Worm (Caenorhabditis elegans): ENCODE measurements around the gene erl-1.
"Not testable (repeated sequence)": the region's sequence is repeated elsewhere in the genome, so short reads cannot be mapped to it uniquely, and the experiment has no call there.

erl-1 gene

ce11 chrIV:12307720-12308119 lies 20.0 kb downstream of the erl-1 start, which contains the start of gene oac-57:
Gene oac-57, minus strand, starts transcription at chrIV:12307820.
- TF ChIP-seq aly-1 (tag; optimal IDR thresholded peaks at IDR 0.05) (no peak), hmg-4 (GFP tag; optimal IDR thresholded peaks at IDR 0.05) (no peak), ets-7 (tag; optimal IDR thresholded peaks at IDR 0.05) (no peak), tbx-11 (GFP tag; IDR thresholded peaks at IDR 0.05) (no peak), pes-1 (GFP tag; IDR thresholded peaks at IDR 0.05) (no peak), sea-1 (GFP tag; conservative IDR thresholded peaks at IDR 0.05) (no peak), tra-4 (tag; optimal IDR thresholded peaks at IDR 0.05) (no peak)

- TF ChIP-seq sea-1 (GFP tag; conservative IDR thresholded peaks at IDR 0.05) (no peak), F13C5.2 (tag; optimal IDR thresholded peaks at IDR 0.05) (no peak), tbx-37 (GFP tag; conservative IDR thresholded peaks at IDR 0.05) (no peak), pes-1 (GFP tag; IDR thresholded peaks at IDR 0.05) (no peak), scrt-1 (GFP tag; IDR thresholded peaks at IDR 0.05) (no peak), ceh-36 (tag; optimal IDR thresholded peaks at IDR 0.05) (no peak), B0310.2 (tag; optimal IDR thresholded peaks at IDR 0.05) (no peak), ceh-13 (GFP tag; optimal IDR thresholded peaks at IDR 0.05) (no peak), hmg-4 (GFP tag; optimal IDR thresholded peaks at IDR 0.05) (no peak), flt-1 (GFP tag; IDR thresholded peaks at IDR 0.05) (no peak), ama-1 (optimal IDR thresholded peaks at IDR 0.05) (no peak), tra-4 (tag; optimal IDR thresholded peaks at IDR 0.05) (no peak)
Observed at ce11 chrIV:12311597-12311996, 23.9 kb downstream of the erl-1 start, which contains the start of gene oac-58. Gene oac-58, minus strand, starts transcription at chrIV:12311697.

DNA sequence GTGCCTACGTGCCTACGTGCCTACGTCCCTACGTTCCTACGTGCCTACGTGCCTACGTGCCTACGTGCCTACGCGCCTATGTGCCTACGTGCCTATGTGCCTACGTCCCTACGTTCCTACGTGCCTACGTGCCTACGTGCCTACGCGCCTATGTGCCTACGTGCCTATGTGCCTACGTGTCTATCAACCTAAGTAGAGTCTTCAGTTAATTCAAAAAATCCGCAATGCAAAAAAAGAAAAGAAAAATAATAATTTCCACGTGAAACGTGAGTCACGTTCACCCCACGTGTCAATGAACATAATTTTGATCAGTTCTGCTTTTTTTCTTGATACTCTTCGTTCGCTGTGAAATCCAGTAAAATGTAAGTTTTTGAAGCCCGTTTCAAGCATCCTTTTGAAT lies 39.2 kb downstream of the erl-1 start, which contains the start of gene F19B6.3:
TSS of gene F19B6.3 (plus strand) at position 301 of the 400 bp plus-strand sequence.
- TF ChIP-seq tbx-11 (GFP tag; IDR thresholded peaks at IDR 0.05); F13C5.2 (tag; optimal IDR thresholded peaks at IDR 0.05); hmg-4 (GFP tag; optimal IDR thresholded peaks at IDR 0.05): not testable (repeated sequence)

- no peak for TF ChIP-seq tbx-37 (GFP tag; conservative IDR thresholded peaks at IDR 0.05)
- no peak for TF ChIP-seq ceh-13 (GFP tag; optimal IDR thresholded peaks at IDR 0.05)
- no peak for TF ChIP-seq aly-1 (tag; optimal IDR thresholded peaks at IDR 0.05)
- TF ChIP-seq flt-1 (GFP tag; IDR thresholded peaks at IDR 0.05) = no peak
Observed at ce11 chrIV:12330840-12331359, 43.2 kb downstream of the erl-1 start, which contains the start of gene ufd-1. Gene ufd-1, minus strand, starts transcription at chrIV:12330890.

ce11 chrIV:12334142-12334541 lies 46.4 kb downstream of the erl-1 start:
- TF ChIP-seq ama-1 (optimal IDR thresholded peaks at IDR 0.05) (no peak), scrt-1 (GFP tag; IDR thresholded peaks at IDR 0.05) (no peak), tra-4 (tag; optimal IDR thresholded peaks at IDR 0.05) (no peak), hmg-4 (GFP tag; optimal IDR thresholded peaks at IDR 0.05) (no peak), ceh-13 (GFP tag; optimal IDR thresholded peaks at IDR 0.05) (no peak), hnd-1 (tag; optimal IDR thresholded peaks at IDR 0.05) (no peak), sea-1 (GFP tag; conservative IDR thresholded peaks at IDR 0.05) (no peak), pes-1 (GFP tag; IDR thresholded peaks at IDR 0.05) (no peak), ets-7 (tag; optimal IDR thresholded peaks at IDR 0.05) (no peak), hmbx-1 (tag; optimal IDR thresholded peaks at IDR 0.05) (no peak), tbx-37 (GFP tag; conservative IDR thresholded peaks at IDR 0.05) (no peak), F13C5.2 (tag; optimal IDR thresholded peaks at IDR 0.05) (no peak), tbx-11 (GFP tag; IDR thresholded peaks at IDR 0.05) (no peak), B0310.2 (tag; optimal IDR thresholded peaks at IDR 0.05) (no peak), aly-1 (tag; optimal IDR thresholded peaks at IDR 0.05) (no peak), flt-1 (GFP tag; IDR thresholded peaks at IDR 0.05) (no peak), ceh-36 (tag; optimal IDR thresholded peaks at IDR 0.05) (no peak)

- TF ChIP-seq hmg-4 (GFP tag; optimal IDR thresholded peaks at IDR 0.05) = no peak
- TF ChIP-seq ceh-36 (tag; optimal IDR thresholded peaks at IDR 0.05) = no peak
- no peak for TF ChIP-seq hmbx-1 (tag; optimal IDR thresholded peaks at IDR 0.05)
- no peak for TF ChIP-seq ets-7 (tag; optimal IDR thresholded peaks at IDR 0.05)
- TF ChIP-seq tbx-11 (GFP tag; IDR thresholded peaks at IDR 0.05) = no peak
- no peak for TF ChIP-seq ama-1 (optimal IDR thresholded peaks at IDR 0.05)
- no peak for TF ChIP-seq B0310.2 (tag; optimal IDR thresholded peaks at IDR 0.05)
- no peak for TF ChIP-seq pes-1 (GFP tag; IDR thresholded peaks at IDR 0.05)
- no peak for TF ChIP-seq sea-1 (GFP tag; conservative IDR thresholded peaks at IDR 0.05)
- TF ChIP-seq flt-1 (GFP tag; IDR thresholded peaks at IDR 0.05) = no peak
- no peak for TF ChIP-seq tbx-37 (GFP tag; conservative IDR thresholded peaks at IDR 0.05)
- TF ChIP-seq ceh-13 (GFP tag; optimal IDR thresholded peaks at IDR 0.05) = no peak
- TF ChIP-seq aly-1 (tag; optimal IDR thresholded peaks at IDR 0.05) = no peak
- no peak for TF ChIP-seq hnd-1 (tag; optimal IDR thresholded peaks at IDR 0.05)
- TF ChIP-seq F13C5.2 (tag; optimal IDR thresholded peaks at IDR 0.05) = no peak
- no peak for TF ChIP-seq tra-4 (tag; optimal IDR thresholded peaks at IDR 0.05)
- TF ChIP-seq scrt-1 (GFP tag; IDR thresholded peaks at IDR 0.05) = no peak
Observed at ce11 chrIV:12334708-12335107, 47.0 kb downstream of the erl-1 start.

DNA sequence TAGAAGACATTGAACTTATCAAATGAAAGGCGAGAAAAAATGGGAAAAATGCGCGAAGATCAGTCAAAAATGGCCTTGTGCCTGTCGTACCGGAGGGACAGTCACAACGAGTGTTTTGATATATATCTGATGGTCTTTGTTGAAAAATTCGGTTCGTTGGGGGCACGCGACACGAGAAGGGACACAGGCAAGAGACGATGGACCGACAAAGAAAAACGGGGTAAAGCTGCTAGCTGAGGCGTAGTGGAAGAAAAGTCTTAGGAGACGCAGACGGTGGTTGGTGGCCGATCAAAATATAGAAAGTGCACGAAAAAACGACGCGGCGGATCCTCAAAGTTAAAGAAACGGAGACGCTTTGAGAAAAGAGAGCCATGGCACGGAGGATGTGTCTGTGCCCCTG lies 47.5 kb downstream of the erl-1 start:
- TF ChIP-seq tbx-37 (GFP tag; conservative IDR thresholded peaks at IDR 0.05) = no peak
- TF ChIP-seq scrt-1 (GFP tag; IDR thresholded peaks at IDR 0.05) = no peak
- TF ChIP-seq pes-1 (GFP tag; IDR thresholded peaks at IDR 0.05) = no peak
- TF ChIP-seq sea-1 (GFP tag; conservative IDR thresholded peaks at IDR 0.05) = no peak
- TF ChIP-seq tra-4 (tag; optimal IDR thresholded peaks at IDR 0.05) = no peak
- TF ChIP-seq ets-7 (tag; optimal IDR thresholded peaks at IDR 0.05) = no peak
- no peak for TF ChIP-seq ceh-13 (GFP tag; optimal IDR thresholded peaks at IDR 0.05)
- TF ChIP-seq hnd-1 (tag; optimal IDR thresholded peaks at IDR 0.05) = no peak
- no peak for TF ChIP-seq B0310.2 (tag; optimal IDR thresholded peaks at IDR 0.05)
- TF ChIP-seq hmbx-1 (tag; optimal IDR thresholded peaks at IDR 0.05) = no peak

DNA sequence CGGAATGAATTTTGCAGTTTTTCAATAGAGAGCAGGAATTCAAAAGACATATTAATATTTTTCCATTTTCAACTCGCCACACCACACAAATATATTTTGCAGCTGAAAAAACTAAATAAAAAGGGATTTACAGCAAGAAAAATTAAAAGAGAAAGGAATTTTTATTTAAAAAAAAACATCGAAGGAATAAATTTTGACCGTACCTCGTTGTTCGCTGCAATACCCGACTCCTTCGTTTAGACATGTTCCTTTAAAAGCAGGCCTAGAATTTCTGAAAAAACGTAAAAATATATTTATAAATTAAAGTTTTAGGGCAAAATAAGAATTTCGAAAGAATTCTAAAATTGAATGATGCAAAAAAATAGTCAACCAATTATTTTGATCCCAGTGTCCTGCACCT lies 48.1 kb downstream of the erl-1 start, which contains the start of gene F19B6.1:
TSS of gene F19B6.1 (minus strand) at position 278 of the 400 bp plus-strand sequence.
- no peak for TF ChIP-seq pes-1 (GFP tag; IDR thresholded peaks at IDR 0.05)
